Worm (Caenorhabditis elegans) whole organism, midembryonic: ENCODE results near the gene F49F1.14.

Experiments
- T22C8.4 ChIP-seq: fragments of 200-800 bp; sonication (Bioruptor generic); IDR thresholded peaks from 2 replicates; pipeline ENCODE4 v1.3.6; 2022; ENCODE audit warnings: missing genetic modification characterization, missing compliant biosample characterization
- cog-1 ChIP-seq: sonication (generic microtip); optimal IDR thresholded peaks from 2 replicates; lab custom pipeline; 2016; ENCODE audit warnings: missing genetic modification characterization, missing compliant biosample characterization
- flt-1 ChIP-seq: fragments of 200-800 bp; sonication (Bioruptor generic); IDR thresholded peaks from 2 replicates; pipeline ENCODE4 v1.3.6; 2022; ENCODE audit warnings: missing genetic modification characterization, missing compliant biosample characterization
- klf-2 ChIP-seq: fragments of 200-800 bp; sonication (Bioruptor generic); conservative IDR thresholded peaks from 2 replicates; pipeline ENCODE4 v1.3.6; 2022; ENCODE audit warnings: missing genetic modification reagents, missing genetic modification characterization, missing compliant biosample characterization
- med-1 ChIP-seq: sonication (generic microtip); optimal IDR thresholded peaks from 2 replicates; lab custom pipeline; 2017; ENCODE audit warnings: missing genetic modification characterization, mild to moderate bottlenecking, missing compliant biosample characterization, antibody characterized with exemption, missing genetic modification reagents; ENCODE audit not compliant: insufficient read depth
- ref-1 ChIP-seq: fragments of 200-800 bp; sonication (Bioruptor generic); conservative IDR thresholded peaks from 2 replicates; pipeline ENCODE4 v1.3.6; 2022; ENCODE audit warnings: missing genetic modification reagents, missing genetic modification characterization, missing compliant biosample characterization
- tab-1 ChIP-seq: fragments of 200-800 bp; sonication (Bioruptor generic); IDR thresholded peaks from 2 replicates; pipeline ENCODE4 v1.3.6; 2022; ENCODE audit warnings: missing genetic modification characterization, missing compliant biosample characterization
- ztf-23 ChIP-seq: fragments of 200-800 bp; sonication (Bioruptor generic); IDR thresholded peaks from 2 replicates; pipeline ENCODE4 v1.3.6; 2022; ENCODE audit warnings: missing genetic modification reagents, missing genetic modification characterization, missing compliant biosample characterization
- ztf-29 ChIP-seq: fragments of 200-800 bp; sonication (Bioruptor generic); IDR thresholded peaks from 2 replicates; pipeline ENCODE4 v1.3.6; 2022; ENCODE audit warnings: missing genetic modification reagents, missing genetic modification characterization, missing compliant biosample characterization

Gene F49F1.14

ce11 chrIV:4108767-4109166 is 3.5 kb downstream of the F49F1.14 start, which contains the start of gene C35B1.7:
C35B1.7 (plus strand) TSS chrIV:4109067.
- TF ChIP-seq klf-2: no peak
- TF ChIP-seq ref-1 (GFP tag; lab: Robert Waterston, UW): no peak
- TF ChIP-seq flt-1 (GFP tag; lab: Robert Waterston, UW): no peak
- TF ChIP-seq T22C8.4 (GFP tag; lab: Robert Waterston, UW): no peak
- TF ChIP-seq ztf-29 (GFP tag; lab: Robert Waterston, UW): no peak
- TF ChIP-seq tab-1 (GFP tag; lab: Robert Waterston, UW): no peak
- no peak for TF ChIP-seq med-1 (GFP tag; lab: Kevin White, UChicago)
- TF ChIP-seq cog-1 (tag; lab: Kevin White, UChicago): no peak
- no peak for TF ChIP-seq ztf-23 (GFP tag; lab: Robert Waterston, UW)

ce11 chrIV:4102720-4103119 is 9.6 kb downstream of the F49F1.14 start, which contains the start of gene ubc-1:
ubc-1 (plus strand) TSS chrIV:4103020.
- TF ChIP-seq ztf-23 (GFP tag; lab: Robert Waterston, UW): no peak
- TF ChIP-seq cog-1 (tag; lab: Kevin White, UChicago): no peak
- no peak for TF ChIP-seq tab-1 (GFP tag; lab: Robert Waterston, UW)
- TF ChIP-seq T22C8.4 (GFP tag; lab: Robert Waterston, UW): no peak
- TF ChIP-seq klf-2: no peak
- no peak for TF ChIP-seq flt-1 (GFP tag; lab: Robert Waterston, UW)
- no peak for TF ChIP-seq ztf-29 (GFP tag; lab: Robert Waterston, UW)
- no peak for TF ChIP-seq ref-1 (GFP tag; lab: Robert Waterston, UW)
- no peak for TF ChIP-seq med-1 (GFP tag; lab: Kevin White, UChicago)

ce11 chrIV:4099773-4100172 is 12.5 kb downstream of the F49F1.14 start:
- no peak for TF ChIP-seq ztf-29 (GFP tag; lab: Robert Waterston, UW)
- no peak for TF ChIP-seq cog-1 (tag; lab: Kevin White, UChicago)
- TF ChIP-seq tab-1 (GFP tag; lab: Robert Waterston, UW): no peak
- no peak for TF ChIP-seq klf-2
- no peak for TF ChIP-seq ztf-23 (GFP tag; lab: Robert Waterston, UW)
- TF ChIP-seq ref-1 (GFP tag; lab: Robert Waterston, UW): no peak
- TF ChIP-seq T22C8.4 (GFP tag; lab: Robert Waterston, UW): no peak
- TF ChIP-seq flt-1 (GFP tag; lab: Robert Waterston, UW): no peak
- TF ChIP-seq med-1 (GFP tag; lab: Kevin White, UChicago): no peak

ce11 chrIV:4096940-4097339 is 15.3 kb downstream of the F49F1.14 start:
- TF ChIP-seq flt-1 (GFP tag; lab: Robert Waterston, UW) (no peak), klf-2 (no peak), med-1 (GFP tag; lab: Kevin White, UChicago) (no peak), ztf-29 (GFP tag; lab: Robert Waterston, UW) (no peak), cog-1 (tag; lab: Kevin White, UChicago) (no peak), tab-1 (GFP tag; lab: Robert Waterston, UW) (no peak), ztf-23 (GFP tag; lab: Robert Waterston, UW) (no peak), ref-1 (GFP tag; lab: Robert Waterston, UW) (no peak), T22C8.4 (GFP tag; lab: Robert Waterston, UW) (no peak)

ce11 chrIV:4094364-4094763 is 17.9 kb downstream of the F49F1.14 start:
- TF ChIP-seq med-1 (GFP tag; lab: Kevin White, UChicago) (no peak), tab-1 (GFP tag; lab: Robert Waterston, UW) (no peak), klf-2 (no peak), ztf-23 (GFP tag; lab: Robert Waterston, UW) (no peak), cog-1 (tag; lab: Kevin White, UChicago) (no peak), ztf-29 (GFP tag; lab: Robert Waterston, UW) (no peak), flt-1 (GFP tag; lab: Robert Waterston, UW) (no peak), T22C8.4 (GFP tag; lab: Robert Waterston, UW) (no peak), ref-1 (GFP tag; lab: Robert Waterston, UW) (no peak)

- no peak for TF ChIP-seq flt-1 (GFP tag; lab: Robert Waterston, UW)
- TF ChIP-seq ztf-23 (GFP tag; lab: Robert Waterston, UW): no peak
- TF ChIP-seq ztf-29 (GFP tag; lab: Robert Waterston, UW): peak; percentile 85
- peak; percentile 73; the same call in 1 of the 2 replicates for TF ChIP-seq T22C8.4 (GFP tag; lab: Robert Waterston, UW)
Measured at ce11 chrIV:4093087-4093486, 19.2 kb downstream of the F49F1.14 start.

ce11 chrIV:4085787-4086262 is 26.5 kb downstream of the F49F1.14 start, which contains the start of gene C35B1.2:
C35B1.2 (plus strand) TSS chrIV:4086212.
- TF ChIP-seq flt-1 (GFP tag; lab: Robert Waterston, UW) (no peak), cog-1 (tag; lab: Kevin White, UChicago) (no peak), T22C8.4 (GFP tag; lab: Robert Waterston, UW) (no peak), tab-1 (GFP tag; lab: Robert Waterston, UW) (no peak), ref-1 (GFP tag; lab: Robert Waterston, UW) (no peak), med-1 (GFP tag; lab: Kevin White, UChicago) (no peak), klf-2 (no peak), ztf-23 (GFP tag; lab: Robert Waterston, UW) (no peak), ztf-29 (GFP tag; lab: Robert Waterston, UW) (no peak)

ce11 chrIV:4085022-4085421 is 27.3 kb downstream of the F49F1.14 start:
- no peak for TF ChIP-seq flt-1 (GFP tag; lab: Robert Waterston, UW)

- TF ChIP-seq tab-1 (GFP tag; lab: Robert Waterston, UW): no peak
Measured at ce11 chrIV:4084109-4084508, 28.2 kb downstream of the F49F1.14 start, which contains the start of gene C35B1.5. C35B1.5 (minus strand) TSS chrIV:4084209.

- TF ChIP-seq ref-1 (GFP tag; lab: Robert Waterston, UW) (no peak), klf-2 (no peak), T22C8.4 (GFP tag; lab: Robert Waterston, UW) (no peak), cog-1 (tag; lab: Kevin White, UChicago) (no peak), ztf-23 (GFP tag; lab: Robert Waterston, UW) (no peak), tab-1 (GFP tag; lab: Robert Waterston, UW) (no peak), flt-1 (GFP tag; lab: Robert Waterston, UW) (no peak), ztf-29 (GFP tag; lab: Robert Waterston, UW) (no peak), med-1 (GFP tag; lab: Kevin White, UChicago) (no peak)
Measured at ce11 chrIV:4083094-4083493, 29.2 kb downstream of the F49F1.14 start.
